Fruit fly (Drosophila melanogaster): ENCODE data around the gene CG15478.

The CG15478 gene

DNA sequence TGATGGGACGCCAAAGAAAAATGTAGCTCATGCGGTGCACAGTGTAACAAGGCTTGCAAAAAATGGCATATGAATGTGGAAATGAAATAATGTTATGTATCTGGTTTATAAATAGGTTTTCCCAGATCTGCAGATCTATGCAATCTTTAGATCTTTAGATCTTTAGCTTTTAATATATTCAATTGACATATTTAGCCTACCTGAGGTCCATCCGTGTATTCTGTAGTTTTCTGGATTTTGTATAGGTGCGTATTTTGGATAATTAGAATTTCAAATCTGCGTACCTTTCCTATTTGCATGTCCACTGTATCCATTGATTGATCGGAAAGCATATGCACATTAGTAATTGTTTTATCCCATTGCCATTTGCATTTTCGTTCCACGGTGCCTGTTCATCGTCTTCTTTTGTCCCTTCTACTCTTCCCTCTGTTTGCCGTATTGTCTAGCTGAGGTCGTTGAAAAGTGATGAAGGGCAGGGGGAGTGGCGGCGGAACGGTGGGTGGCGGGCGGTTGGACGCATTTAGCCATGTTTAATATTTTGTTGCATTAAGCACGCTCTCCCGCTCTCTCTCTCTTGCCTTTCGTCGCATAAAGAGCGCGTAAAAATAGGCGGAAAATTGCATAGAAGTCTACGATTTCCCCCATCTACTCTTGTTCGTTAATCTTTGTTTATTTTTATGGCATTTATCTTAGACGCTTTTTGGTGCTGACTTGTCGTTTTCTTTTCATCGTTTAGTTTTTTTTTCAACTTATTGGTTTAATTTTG is 8.6 kb downstream of the CG15478 start, which contains the start of gene CHES-1-like (continued):
- TF ChIP-seq eyg (GFP tag; optimal IDR thresholded peaks at IDR 0.05) (peak; percentile 84), CG11247 (GFP tag; IDR thresholded peaks at IDR 0.05) (peak; percentile 63), HHEX (GFP tag; optimal IDR thresholded peaks at IDR 0.05) (peak; percentile 91), chinmo (GFP tag; IDR thresholded peaks at IDR 0.05; ENCODE audit: partially characterized antibody) (peak; percentile 58; the same call in 2 of the 4 replicates), hbn (GFP tag; IDR thresholded peaks at IDR 0.05; ENCODE audit: partially characterized antibody) (no peak), gsb-n (tag; optimal IDR thresholded peaks at IDR 0.05) (peak; percentile 81), NC2β (GFP tag; optimal IDR thresholded peaks at IDR 0.05) (peak; percentile 77), CG4617 (GFP tag; optimal IDR thresholded peaks at IDR 0.05; ENCODE audit: borderline replicate concordance) (peak; percentile 75), luna (GFP tag; optimal IDR thresholded peaks at IDR 0.05) (peak; percentile 67), CG1529 (GFP tag; optimal IDR thresholded peaks at IDR 0.05) (peak; percentile 91), CG8765 (GFP tag; IDR thresholded peaks at IDR 0.05) (peak; percentile 51; the same call in 1 of the 2 replicates), Dll (GFP tag; IDR thresholded peaks at IDR 0.05; ENCODE audit: partially characterized antibody) (no peak), sens-2 (GFP tag; IDR thresholded peaks at IDR 0.05) (no peak), Bteb2 (GFP tag; optimal IDR thresholded peaks at IDR 0.05) (peak; percentile 93), CG2678 (tag; optimal IDR thresholded peaks at IDR 0.05) (peak; percentile 95), schlank (tag; optimal IDR thresholded peaks at IDR 0.05) (peak; percentile 37), cas (GFP tag; IDR thresholded peaks at IDR 0.05) (0 out of 2 replicates have a peak, but pooled peaks have one; percentile 40), odd (GFP tag; optimal IDR thresholded peaks at IDR 0.05) (peak; percentile 85), CG2120 (GFP tag; optimal IDR thresholded peaks at IDR 0.05) (peak; percentile 92), dysf (GFP tag; IDR thresholded peaks at IDR 0.05) (peak; percentile 92), btn (GFP tag; optimal IDR thresholded peaks at IDR 0.05) (peak; percentile 84), CG6272 (GFP tag; IDR thresholded peaks at IDR 0.05) (peak; percentile 52; the same call in 1 of the 2 replicates), CG10366 (GFP tag; IDR thresholded peaks at IDR 0.05) (peak; percentile 60), HLH4C (GFP tag; IDR thresholded peaks at IDR 0.05; ENCODE audit: partially characterized antibody) (peak; percentile 39; the same call in 1 of the 3 replicates), CG7786 (GFP tag; optimal IDR thresholded peaks at IDR 0.05) (peak; percentile 91), NK7.1 (GFP tag; optimal IDR thresholded peaks at IDR 0.05) (peak; percentile 89), CG12219 (GFP tag; optimal IDR thresholded peaks at IDR 0.05) (peak; percentile 87), trh (GFP tag; optimal IDR thresholded peaks at IDR 0.05) (peak; percentile 82), disco-r (GFP tag; optimal IDR thresholded peaks at IDR 0.05) (peak; percentile 90), kah (GFP tag; optimal IDR thresholded peaks at IDR 0.05) (peak; percentile 82), scrt (GFP tag; optimal IDR thresholded peaks at IDR 0.05) (peak; percentile 68), CG4404 (GFP tag; IDR thresholded peaks at IDR 0.05) (peak; percentile 66), Ssrp (tag; optimal IDR thresholded peaks at IDR 0.05) (peak; percentile 90), CG31224 (GFP tag; IDR thresholded peaks at IDR 0.05) (peak; percentile 71), Pdp1 (GFP tag; optimal IDR thresholded peaks at IDR 0.05) (peak; percentile 84 to 94), Dfd (GFP tag; optimal IDR thresholded peaks at IDR 0.05) (peak in 1 of 2 experiments; percentile 68), lbe (GFP tag; optimal IDR thresholded peaks at IDR 0.05) (peak; percentile 52), oc (tag; optimal IDR thresholded peaks at IDR 0.05) (peak; percentile 74), CG11093 (GFP tag; IDR thresholded peaks at IDR 0.05) (peak; percentile 77; the same call in 2 of the 3 replicates), CG17829 (tag; optimal IDR thresholded peaks at IDR 0.05) (peak; percentile 91), sc (optimal IDR thresholded peaks at IDR 0.05) (no peak), sc (GFP tag; optimal IDR thresholded peaks at IDR 0.05) (peak; percentile 90), Ptx1 (GFP tag; IDR thresholded peaks at IDR 0.05) (peak; percentile 87), Hr78 (GFP tag; optimal IDR thresholded peaks at IDR 0.05) (peak in 1 of 2 experiments; percentile 91), CG2712 (tag; optimal IDR thresholded peaks at IDR 0.05) (peak; percentile 90), CG17186 (GFP tag; optimal IDR thresholded peaks at IDR 0.05) (peak; percentile 73), slou (GFP tag; optimal IDR thresholded peaks at IDR 0.05) (peak; percentile 83), Dek (tag; optimal IDR thresholded peaks at IDR 0.05) (peak; percentile 86)

Measured in whole organism, embryonic.